Worm (Caenorhabditis elegans): Measurements from ENCODE around the gene C43F9.11.
A peak's percentile ranks its signal among the peaks of the same experiment; 100 is the strongest.

Gene C43F9.11

DNA sequence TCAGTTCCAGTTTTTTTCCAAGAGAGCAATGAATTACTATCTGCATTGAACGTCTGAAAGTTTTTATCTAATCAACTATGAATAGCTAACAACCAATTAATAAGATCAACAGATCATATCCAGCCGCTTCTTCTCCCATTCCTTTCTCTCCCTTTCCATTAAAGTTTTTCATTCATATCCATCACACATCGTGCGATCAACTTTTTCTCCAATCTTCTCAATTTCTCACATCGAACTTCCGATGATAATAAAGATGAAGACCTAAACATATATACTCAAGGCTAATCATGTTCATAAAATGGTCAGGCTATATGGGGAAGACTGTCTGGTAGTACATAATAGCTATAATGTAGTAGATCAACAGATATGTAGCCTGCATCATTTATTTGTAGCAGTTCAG is 15.7 kb downstream of the C43F9.11 start:
- TF ChIP-seq sma-9 (GFP tag; optimal IDR thresholded peaks at IDR 0.05) = peak; percentile 10
- TF ChIP-seq sma-9 (tag; optimal IDR thresholded peaks at IDR 0.05) = no peak
- TF ChIP-seq ama-1 (optimal IDR thresholded peaks at IDR 0.05) = no peak
- TF ChIP-seq nhr-25 (tag; optimal IDR thresholded peaks at IDR 0.05) = peak; percentile 37
- TF ChIP-seq ztf-11 (tag; optimal IDR thresholded peaks at IDR 0.05) = no peak
- no peak for TF ChIP-seq zag-1 (tag; optimal IDR thresholded peaks at IDR 0.05)
- TF ChIP-seq nhr-11 (tag; optimal IDR thresholded peaks at IDR 0.05) = no peak
- no peak for TF ChIP-seq aly-2 (tag; optimal IDR thresholded peaks at IDR 0.05)
- no peak for TF ChIP-seq elt-3 (tag; optimal IDR thresholded peaks at IDR 0.05)
- TF ChIP-seq nhr-21 (tag; optimal IDR thresholded peaks at IDR 0.05) = peak; percentile 8
- no peak for TF ChIP-seq ztf-1 (GFP tag; conservative IDR thresholded peaks at IDR 0.05)
- no peak for TF ChIP-seq ceh-82 (tag; optimal IDR thresholded peaks at IDR 0.05)
- peak; percentile 27 for TF ChIP-seq sma-3 (GFP tag; optimal IDR thresholded peaks at IDR 0.05)

DNA sequence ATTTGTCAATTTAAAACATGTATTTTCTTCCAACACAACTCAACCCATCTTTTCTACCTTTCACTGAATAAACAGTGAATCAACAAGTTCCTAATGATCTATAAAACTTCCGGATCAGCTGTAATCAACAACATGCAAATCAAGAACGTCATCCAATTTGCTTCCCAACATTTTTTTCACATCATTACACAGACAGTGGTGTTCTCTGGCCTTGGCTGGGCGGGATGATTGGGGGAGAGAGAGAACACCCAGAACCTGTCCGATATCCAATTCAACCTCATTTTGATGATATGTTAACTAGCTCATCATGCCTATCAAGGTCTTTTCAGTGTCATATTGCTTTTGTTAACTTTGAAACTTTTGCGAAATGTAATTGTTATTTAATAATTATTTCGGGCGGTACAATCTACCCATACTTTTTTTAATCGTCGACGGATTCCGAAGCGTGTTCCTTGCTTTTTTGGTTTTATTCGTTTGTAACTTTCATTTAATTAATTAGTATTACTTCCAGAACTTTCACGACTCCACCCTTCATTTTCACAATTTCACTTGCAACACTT is 18.4 kb downstream of the C43F9.11 start, which contains the start of gene ptr-14:
Gene ptr-14 (plus strand): TSS at position 510 of the 560 bp plus-strand sequence.
- TF ChIP-seq nhr-25 (tag; optimal IDR thresholded peaks at IDR 0.05) (peak; percentile 49), unc-55 (GFP tag; optimal IDR thresholded peaks at IDR 0.05) (no peak)

DNA sequence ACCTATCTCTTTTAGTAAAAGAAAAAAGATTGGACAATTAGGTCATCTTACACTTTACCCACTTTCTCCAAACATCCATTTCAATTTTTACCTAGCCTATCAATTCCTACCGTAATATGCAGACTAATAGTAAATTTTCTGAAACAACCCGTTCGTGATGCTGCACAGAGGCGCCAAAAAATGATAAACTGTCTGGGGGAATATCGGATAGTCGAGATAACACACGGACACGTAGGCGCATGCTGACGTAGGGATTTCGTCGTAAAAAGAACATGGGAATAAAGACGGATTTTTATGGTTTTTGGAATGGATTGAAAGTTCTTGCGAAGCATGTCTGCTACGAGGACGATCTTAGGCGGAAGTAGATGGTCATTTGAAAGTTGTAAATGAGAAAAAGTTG is 19.8 kb downstream of the C43F9.11 start:
- peak; percentile 31 for TF ChIP-seq nhr-21 (tag; optimal IDR thresholded peaks at IDR 0.05)
- TF ChIP-seq R02D3.7 (tag; optimal IDR thresholded peaks at IDR 0.05) = no peak
- TF ChIP-seq crh-2 (tag; optimal IDR thresholded peaks at IDR 0.05) = no peak
- no peak for TF ChIP-seq mab-5 (tag; optimal IDR thresholded peaks at IDR 0.05)

DNA sequence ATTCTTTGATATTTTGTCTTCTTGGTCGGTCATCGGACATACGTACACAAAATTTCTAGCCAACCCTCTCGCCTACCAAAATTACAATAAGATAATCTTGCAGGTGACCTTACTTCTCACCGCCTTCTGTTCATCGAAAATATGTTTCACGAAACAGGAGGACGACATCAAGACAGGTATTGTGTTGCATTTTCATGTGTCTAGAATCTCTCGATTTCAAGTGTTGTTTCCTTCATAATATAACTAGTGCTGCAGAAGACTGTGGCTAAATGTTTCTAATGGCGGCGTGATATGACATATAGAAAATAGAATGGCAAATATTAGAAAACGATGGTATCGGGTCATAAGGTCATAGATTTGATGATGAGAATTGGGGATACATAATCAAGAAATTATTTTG is 20.5 kb downstream of the C43F9.11 start:
- TF ChIP-seq dmd-4 (tag; optimal IDR thresholded peaks at IDR 0.05) (no peak), nhr-25 (tag; optimal IDR thresholded peaks at IDR 0.05) (peak; percentile 81), nhr-129 (tag; optimal IDR thresholded peaks at IDR 0.05) (peak; percentile 3), F13H6.1 (tag; optimal IDR thresholded peaks at IDR 0.05) (no peak), crh-2 (tag; optimal IDR thresholded peaks at IDR 0.05) (peak; percentile 21), nhr-21 (tag; optimal IDR thresholded peaks at IDR 0.05) (peak; percentile 2)

ce11 chrIV:10620811-10621210 is 24.2 kb downstream of the C43F9.11 start, which contains the start of gene R09H10.7:
R09H10.7 (plus strand) TSS chrIV:10621111.
- no peak for TF ChIP-seq ztf-4 (tag; optimal IDR thresholded peaks at IDR 0.05)
- no peak for TF ChIP-seq nhr-77 (tag; optimal IDR thresholded peaks at IDR 0.05)
- no peak for TF ChIP-seq lsy-2 (tag; optimal IDR thresholded peaks at IDR 0.05)
- TF ChIP-seq nhr-25 (tag; optimal IDR thresholded peaks at IDR 0.05) = no peak
- no peak for TF ChIP-seq elt-3 (tag; optimal IDR thresholded peaks at IDR 0.05)
- no peak for TF ChIP-seq fos-1 (tag; optimal IDR thresholded peaks at IDR 0.05)
- TF ChIP-seq unc-39 (tag; optimal IDR thresholded peaks at IDR 0.05) = no peak
- no peak for TF ChIP-seq unc-62 (GFP tag; optimal IDR thresholded peaks at IDR 0.05)
- no peak for TF ChIP-seq sma-9 (GFP tag; optimal IDR thresholded peaks at IDR 0.05)
- TF ChIP-seq sma-9 (tag; optimal IDR thresholded peaks at IDR 0.05) = no peak
- TF ChIP-seq Y55F3AM.14 (GFP tag; optimal IDR thresholded peaks at IDR 0.05) = no peak
- TF ChIP-seq skn-1 (tag; optimal IDR thresholded peaks at IDR 0.05) = no peak
- no peak for TF ChIP-seq sma-3 (GFP tag; optimal IDR thresholded peaks at IDR 0.05)

DNA sequence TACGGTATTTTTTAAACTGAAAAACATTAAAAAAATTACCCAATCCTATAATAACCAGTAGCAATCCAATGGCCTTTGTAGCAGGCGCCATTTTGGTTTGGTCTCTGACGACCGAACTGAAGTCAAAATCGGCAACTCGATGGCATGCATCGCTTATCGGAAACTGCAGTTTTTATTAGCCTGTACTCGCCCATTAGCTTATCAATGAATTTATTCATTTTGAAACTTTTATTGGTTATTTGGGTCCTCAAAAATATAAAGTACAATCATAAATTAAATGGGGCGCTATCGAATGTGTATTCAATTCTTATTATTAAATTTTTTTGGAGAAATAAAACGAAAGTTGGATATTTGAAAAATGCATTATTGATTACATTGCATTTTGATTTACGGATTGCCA is 32.1 kb downstream of the C43F9.11 start, which contains the start of gene R09H10.5:
Gene R09H10.5 (minus strand): TSS at position 106 of the 400 bp plus-strand sequence.
- TF ChIP-seq unc-39 (tag; optimal IDR thresholded peaks at IDR 0.05) (no peak), fos-1 (tag; optimal IDR thresholded peaks at IDR 0.05) (peak; percentile 53), peb-1 (tag; optimal IDR thresholded peaks at IDR 0.05) (no peak)

- TF ChIP-seq mdl-1 (tag; optimal IDR thresholded peaks at IDR 0.05) = no peak
- no peak for TF ChIP-seq lin-13 (GFP tag; optimal IDR thresholded peaks at IDR 0.05)
- no peak for TF ChIP-seq unc-55 (GFP tag; optimal IDR thresholded peaks at IDR 0.05)
- no peak for TF ChIP-seq zag-1 (tag; optimal IDR thresholded peaks at IDR 0.05)
- no peak for TF ChIP-seq unc-62 (GFP tag; optimal IDR thresholded peaks at IDR 0.05)
- no peak for TF ChIP-seq ztf-1 (GFP tag; conservative IDR thresholded peaks at IDR 0.05)
- peak; percentile 55 for TF ChIP-seq crh-2 (tag; optimal IDR thresholded peaks at IDR 0.05)
- no peak for TF ChIP-seq nhr-12 (tag; optimal IDR thresholded peaks at IDR 0.05)
- no peak for TF ChIP-seq mbf-1 (tag; optimal IDR thresholded peaks at IDR 0.05)
- no peak for TF ChIP-seq blmp-1 (tag; optimal IDR thresholded peaks at IDR 0.05; ENCODE audit: insufficient read depth)
- TF ChIP-seq lin-11 (tag; optimal IDR thresholded peaks at IDR 0.05) = no peak
- TF ChIP-seq sma-3 (GFP tag; optimal IDR thresholded peaks at IDR 0.05) = no peak
- TF ChIP-seq fos-1 (tag; optimal IDR thresholded peaks at IDR 0.05) = peak; percentile 41
- TF ChIP-seq skn-1 (tag; optimal IDR thresholded peaks at IDR 0.05) = no peak
Measured at ce11 chrIV:10630953-10631554, 34.4 kb downstream of the C43F9.11 start, which contains the start of gene F56C4.4. F56C4.4 (minus strand) TSS chrIV:10631267.
